Worm (Caenorhabditis elegans) whole organism, L4 larva: ENCODE measurements around the gene str-113.
A peak's percentile ranks its signal among the peaks of the same experiment; 100 is the strongest.

Source experiments
- F10B5.3 ChIP-seq: sonication (generic microtip); optimal IDR thresholded peaks from 2 replicates; lab custom pipeline; 2016; ENCODE audit warnings: mild to moderate bottlenecking, missing genetic modification characterization, missing compliant biosample characterization
- F26F4.8 ChIP-seq: fragments of 200-800 bp; sonication (Bioruptor generic); conservative IDR thresholded peaks from 2 replicates; pipeline ENCODE4 v1.3.6; 2022; ENCODE audit warnings: missing genetic modification characterization, missing compliant biosample characterization
- F44E2.7 ChIP-seq: fragments of 200-800 bp; sonication (Bioruptor generic); IDR thresholded peaks from 2 replicates; pipeline ENCODE4 v2.1.2; 2022; ENCODE audit warnings: missing genetic modification characterization, missing compliant biosample characterization
- R02D3.7 ChIP-seq: fragments of 150-350 bp; sonication (generic microtip); optimal IDR thresholded peaks from 3 replicates; lab custom pipeline; 2014; ENCODE audit warnings: missing biosample characterization, missing genetic modification characterization
- T20F7.1 ChIP-seq: fragments of 200-800 bp; sonication (Bioruptor generic); optimal IDR thresholded peaks from 2 replicates; lab custom pipeline; 2018; ENCODE audit warnings: mild to moderate bottlenecking, missing genetic modification characterization, missing compliant biosample characterization
- Y48G9A.11 ChIP-seq: fragments of 200-800 bp; sonication (Bioruptor generic); IDR thresholded peaks from 2 replicates; pipeline ENCODE4 v1.3.6; 2022; ENCODE audit warnings: missing genetic modification reagents, missing genetic modification characterization, missing compliant biosample characterization
- Y5F2A.4 ChIP-seq: fragments of 200-800 bp; sonication (Bioruptor generic); optimal IDR thresholded peaks from 2 replicates; lab custom pipeline; 2018; ENCODE audit warnings: mild to moderate bottlenecking, missing genetic modification characterization, missing compliant biosample characterization
- Y75B8A.6 ChIP-seq: fragments of 200-800 bp; sonication (Bioruptor generic); IDR thresholded peaks from 2 replicates; pipeline ENCODE4 v1.3.6; 2022; ENCODE audit warnings: missing genetic modification reagents, missing genetic modification characterization, missing compliant biosample characterization
- ama-1 ChIP-seq: fragments of 150-350 bp; optimal IDR thresholded peaks from 2 replicates; lab custom pipeline; 2014; ENCODE audit warnings: inconsistent platforms, mixed read lengths
- arid-1 ChIP-seq: fragments of 200-800 bp; sonication (Bioruptor generic); conservative IDR thresholded peaks from 2 replicates; pipeline ENCODE4 v1.3.6; 2022; ENCODE audit warnings: missing genetic modification reagents, missing genetic modification characterization, missing compliant biosample characterization
- attf-4 ChIP-seq: sonication (generic microtip); optimal IDR thresholded peaks from 3 replicates; lab custom pipeline; 2017; ENCODE audit warnings: missing biosample characterization, missing genetic modification characterization
- ceh-44 ChIP-seq: fragments of 200-800 bp; sonication (Bioruptor generic); IDR thresholded peaks from 2 replicates; pipeline ENCODE4 v1.3.6; 2022; ENCODE audit warnings: missing genetic modification reagents, missing genetic modification characterization, missing compliant biosample characterization
- ceh-62 ChIP-seq: sonication (generic microtip); optimal IDR thresholded peaks from 2 replicates; lab custom pipeline; 2017; ENCODE audit warnings: missing biosample characterization, missing genetic modification characterization
- ceh-82 ChIP-seq: sonication (generic microtip); optimal IDR thresholded peaks from 2 replicates; lab custom pipeline; 2017; ENCODE audit warnings: missing biosample characterization, missing genetic modification characterization
- cey-2 ChIP-seq: sonication (generic microtip); optimal IDR thresholded peaks from 3 replicates; lab custom pipeline; 2017; ENCODE audit warnings: missing genetic modification characterization, mild to moderate bottlenecking, missing compliant biosample characterization, antibody characterized with exemption, borderline replicate concordance; ENCODE audit not compliant: insufficient read depth
- daf-19 ChIP-seq: fragments of 200-800 bp; sonication (Bioruptor generic); conservative IDR thresholded peaks from 2 replicates; pipeline ENCODE4 v1.3.6; 2022; ENCODE audit warnings: missing genetic modification characterization, missing compliant biosample characterization
- daf-8 ChIP-seq: fragments of 200-800 bp; sonication (Bioruptor generic); IDR thresholded peaks from 2 replicates; pipeline ENCODE4 v1.3.6; 2022; ENCODE audit warnings: missing genetic modification characterization, missing compliant biosample characterization
- duxl-1 ChIP-seq: sonication (generic microtip); optimal IDR thresholded peaks from 2 replicates; lab custom pipeline; 2016; ENCODE audit warnings: mild to moderate bottlenecking, missing genetic modification characterization, moderate library complexity, missing compliant biosample characterization; ENCODE audit not compliant: poor library complexity
- dve-1 ChIP-seq: sonication (generic microtip); optimal IDR thresholded peaks from 2 replicates; lab custom pipeline; 2017; ENCODE audit warnings: antibody characterized with exemption, mild to moderate bottlenecking, missing genetic modification characterization, missing compliant biosample characterization; ENCODE audit not compliant: insufficient read depth
- fos-1 ChIP-seq: fragments of 150-350 bp; optimal IDR thresholded peaks from 2 replicates; lab custom pipeline; 2014; ENCODE audit warnings: missing biosample characterization, missing genetic modification characterization
- hif-1 ChIP-seq, 2 experiments: sonication (generic microtip); optimal IDR thresholded peaks; 2 replicates each; lab custom pipeline; 2016 to 2017; ENCODE audit warnings: missing compliant biosample characterization in 2 of 2, missing genetic modification characterization in 2 of 2, missing genetic modification reagents in 2 of 2, missing genotype in 2 of 2, mild to moderate bottlenecking in 1 of 2
- jun-1 ChIP-seq: fragments of 150-350 bp; optimal IDR thresholded peaks from 2 replicates; lab custom pipeline; 2014; ENCODE audit warnings: missing biosample characterization, missing genetic modification reagents, missing genetic modification characterization
- lin-1 ChIP-seq: fragments of 200-800 bp; sonication (Bioruptor generic); IDR thresholded peaks from 2 replicates; pipeline ENCODE4 v1.3.6; 2022; ENCODE audit warnings: missing genetic modification reagents, missing genetic modification characterization, missing compliant biosample characterization
- lin-13 ChIP-seq: fragments of 150-350 bp; optimal IDR thresholded peaks from 2 replicates; lab custom pipeline; 2014; ENCODE audit warnings: missing biosample characterization, missing genetic modification reagents, missing genetic modification characterization
- lin-15B ChIP-seq: fragments of 150-350 bp; sonication (generic microtip); optimal IDR thresholded peaks from 3 replicates; lab custom pipeline; 2014; ENCODE audit warnings: missing biosample characterization, missing genetic modification characterization
- lin-29 ChIP-seq: fragments of 200-800 bp; sonication (Bioruptor generic); IDR thresholded peaks from 2 replicates; pipeline ENCODE4 v1.3.6; 2022; ENCODE audit warnings: missing genetic modification reagents, missing genetic modification characterization, missing compliant biosample characterization
- lir-3 ChIP-seq: sonication (generic microtip); optimal IDR thresholded peaks from 2 replicates; lab custom pipeline; 2016; ENCODE audit warnings: mild to moderate bottlenecking, missing genetic modification characterization, missing compliant biosample characterization
- lsy-2 ChIP-seq, 2 experiments: fragments of 150-350 bp in 1 of 2; sonication (generic microtip) in 1 of 2; optimal IDR thresholded peaks; 2 replicates each; lab custom pipeline; 2014 to 2017; ENCODE audit warnings: missing biosample characterization in 2 of 2, missing genetic modification characterization in 2 of 2
- madf-5 ChIP-seq, 2 experiments: fragments of 200-800 bp; sonication (Bioruptor generic); IDR thresholded peaks; 2 replicates each; pipeline ENCODE4 v1.3.6; 2022; ENCODE audit warnings: missing compliant biosample characterization in 2 of 2, missing genetic modification characterization in 2 of 2
- mdl-1 ChIP-seq, 2 experiments: fragments of 150-350 bp in 1 of 2; sonication (generic microtip) in 1 of 2; optimal IDR thresholded peaks; 2 replicates each; lab custom pipeline; 2014 to 2017; ENCODE audit warnings: missing biosample characterization in 2 of 2, missing genetic modification characterization in 2 of 2
- mep-1 ChIP-seq: fragments of 150-350 bp; sonication (generic microtip); optimal IDR thresholded peaks from 3 replicates; lab custom pipeline; 2014; ENCODE audit warnings: missing biosample characterization, missing genetic modification characterization
- mxl-2 ChIP-seq: fragments of 200-800 bp; sonication (Bioruptor generic); conservative IDR thresholded peaks from 2 replicates; pipeline ENCODE4 v1.3.6; 2022; ENCODE audit warnings: missing genetic modification reagents, missing genetic modification characterization, missing compliant biosample characterization
- nhr-237 ChIP-seq: sonication (generic microtip); optimal IDR thresholded peaks from 2 replicates; lab custom pipeline; 2017; ENCODE audit warnings: missing biosample characterization, missing genetic modification characterization
- nhr-25 ChIP-seq: sonication (generic microtip); optimal IDR thresholded peaks from 2 replicates; lab custom pipeline; 2017; ENCODE audit warnings: missing genetic modification characterization, mild to moderate bottlenecking, missing compliant biosample characterization, antibody characterized with exemption, moderate library complexity, borderline replicate concordance; ENCODE audit not compliant: insufficient read depth
- nhr-48 ChIP-seq: sonication (generic microtip); optimal IDR thresholded peaks from 2 replicates; lab custom pipeline; 2016; ENCODE audit warnings: mild to moderate bottlenecking, missing genetic modification characterization, missing compliant biosample characterization
- nhr-76 ChIP-seq: fragments of 150-350 bp; optimal IDR thresholded peaks from 2 replicates; lab custom pipeline; 2014; ENCODE audit warnings: missing biosample characterization, missing genetic modification characterization
- pha-4 ChIP-seq, 2 experiments: fragments of 150-350 bp in 1 of 2; fragments of 200-800 bp in 1 of 2; sonication (Bioruptor generic) in 1 of 2; IDR thresholded peaks in 1 of 2; optimal IDR thresholded peaks in 1 of 2; 2 replicates each; pipeline versions ENCODE4 v1.3.6 to Lab custom; 2014 to 2022; ENCODE audit warnings: missing genetic modification characterization in 2 of 2, missing genetic modification reagents in 2 of 2, missing biosample characterization in 1 of 2, missing compliant biosample characterization in 1 of 2
- pqm-1 ChIP-seq: sonication (generic microtip); optimal IDR thresholded peaks from 2 replicates; lab custom pipeline; 2017; ENCODE audit warnings: missing biosample characterization, missing genetic modification characterization
- saeg-2 ChIP-seq: fragments of 200-800 bp; sonication (Bioruptor generic); IDR thresholded peaks from 2 replicates; pipeline ENCODE4 v1.3.6; 2022; ENCODE audit warnings: missing genetic modification reagents, missing genetic modification characterization, missing compliant biosample characterization
- sdz-12 ChIP-seq: fragments of 200-800 bp; sonication (Bioruptor generic); optimal IDR thresholded peaks from 2 replicates; lab custom pipeline; 2018; ENCODE audit warnings: mild to moderate bottlenecking, missing genetic modification characterization, missing compliant biosample characterization
- set-16 ChIP-seq: fragments of 200-800 bp; sonication (Bioruptor generic); IDR thresholded peaks from 2 replicates; pipeline ENCODE4 v1.3.6; 2022; ENCODE audit warnings: missing genetic modification reagents, missing genetic modification characterization, missing compliant biosample characterization
- skn-1 ChIP-seq: fragments of 150-350 bp; optimal IDR thresholded peaks from 2 replicates; lab custom pipeline; 2014; ENCODE audit warnings: missing biosample characterization, missing genetic modification characterization
- snpc-1.2 ChIP-seq: fragments of 200-800 bp; sonication (Bioruptor generic); IDR thresholded peaks from 2 replicates; pipeline ENCODE4 v1.3.6; 2022; ENCODE audit warnings: missing genetic modification reagents, missing genetic modification characterization, missing compliant biosample characterization
- tag-97 ChIP-seq: fragments of 200-800 bp; sonication (Bioruptor generic); IDR thresholded peaks from 2 replicates; pipeline ENCODE4 v1.3.6; 2022; ENCODE audit warnings: missing genetic modification characterization, missing compliant biosample characterization
- tra-1 ChIP-seq: fragments of 200-800 bp; sonication (Bioruptor generic); IDR thresholded peaks from 2 replicates; pipeline ENCODE4 v1.3.6; 2022; ENCODE audit warnings: missing genetic modification reagents, missing genetic modification characterization, missing compliant biosample characterization
- unc-62 ChIP-seq, 3 experiments: fragments of 150-350 bp in 1 of 3; sonication (generic microtip); optimal IDR thresholded peaks in 2 of 3; peaks in 1 of 3; 1 replicate in 1 of 3; 2 replicates in 2 of 3; lab custom pipeline; 2014 to 2017; ENCODE audit warnings: missing biosample characterization in 3 of 3, missing genetic modification characterization in 3 of 3, missing genetic modification reagents in 3 of 3, missing genotype in 1 of 3
- vab-7 ChIP-seq: fragments of 200-800 bp; sonication (Bioruptor generic); IDR thresholded peaks from 2 replicates; pipeline ENCODE4 v1.3.6; 2022; ENCODE audit warnings: missing genetic modification reagents, missing genetic modification characterization, missing compliant biosample characterization
- zag-1 ChIP-seq: fragments of 150-350 bp; optimal IDR thresholded peaks from 2 replicates; lab custom pipeline; 2014; ENCODE audit warnings: missing biosample characterization, missing genetic modification characterization
- zip-2 ChIP-seq: fragments of 150-350 bp; optimal IDR thresholded peaks from 2 replicates; lab custom pipeline; 2014; ENCODE audit warnings: missing biosample characterization, missing genetic modification characterization
- ztf-7 ChIP-seq: fragments of 150-350 bp; optimal IDR thresholded peaks from 2 replicates; lab custom pipeline; 2014; ENCODE audit warnings: missing biosample characterization, missing genetic modification characterization

The str-113 gene

ce11 chrV:3703888-3704287, 37.1 kb upstream of the str-113 start (continued):
- no peak for TF ChIP-seq lir-3 (tag; lab: Kevin White, UChicago)
- peak in 1 of 2 experiments; percentile 50 for TF ChIP-seq hif-1 (tag; optimal IDR thresholded peaks at IDR 0.05; lab: Kevin White, UChicago)
- no peak for TF ChIP-seq T20F7.1
- TF ChIP-seq snpc-1.2 (GFP tag; lab: Robert Waterston, UW), result no peak
- TF ChIP-seq lin-15B (tag; lab: Kevin White, UChicago), result no peak
- no peak for TF ChIP-seq R02D3.7
- TF ChIP-seq arid-1 (GFP tag; lab: Robert Waterston, UW), result no peak
- TF ChIP-seq lin-13 (GFP tag; lab: Kevin White, UChicago), result no peak
- peak; percentile 67 for TF ChIP-seq dve-1 (tag; lab: Kevin White, UChicago)
- TF ChIP-seq ama-1 (lab: Kevin White, UChicago), result no peak
- TF ChIP-seq nhr-237 (tag; lab: Kevin White, UChicago), result no peak
- TF ChIP-seq pqm-1 (tag; lab: Kevin White, UChicago), result no peak
- TF ChIP-seq pha-4 (GFP tag; IDR thresholded peaks at IDR 0.05; lab: Robert Waterston, UW), result peak; percentile 68; the same call in 1 of the 2 replicates
- TF ChIP-seq pha-4 (tag; optimal IDR thresholded peaks at IDR 0.05; lab: Kevin White, UChicago), result no peak
- TF ChIP-seq Y5F2A.4 (GFP tag; lab: Kevin White, UChicago), result no peak
- no peak for TF ChIP-seq Y75B8A.6 (GFP tag; lab: Robert Waterston, UW)
- no peak for TF ChIP-seq daf-19
- no peak for TF ChIP-seq lin-1 (GFP tag; lab: Robert Waterston, UW)
- peak; percentile 70 for TF ChIP-seq mep-1 (tag; lab: Kevin White, UChicago)
- no peak for TF ChIP-seq zag-1 (tag; lab: Kevin White, UChicago)
- no peak for TF ChIP-seq daf-8 (GFP tag; lab: Robert Waterston, UW)
- TF ChIP-seq F44E2.7 (GFP tag; lab: Robert Waterston, UW), result no peak
- TF ChIP-seq nhr-25, result no peak
- TF ChIP-seq F26F4.8 (GFP tag; lab: Robert Waterston, UW), result no peak
- TF ChIP-seq zip-2, result no peak
- no peak for TF ChIP-seq lin-29 (GFP tag; lab: Robert Waterston, UW)
- TF ChIP-seq vab-7, result no peak
- no peak for TF ChIP-seq sdz-12 (GFP tag; lab: Kevin White, UChicago)
- TF ChIP-seq Y48G9A.11 (GFP tag; lab: Robert Waterston, UW), result no peak
- TF ChIP-seq fos-1, result no peak
- TF ChIP-seq nhr-48 (tag; lab: Kevin White, UChicago), result peak; percentile 49
- peak in 1 of 2 experiments; percentile 47 for TF ChIP-seq unc-62 (GFP tag; optimal IDR thresholded peaks at IDR 0.05 in 1 of 2; lab: Kevin White, UChicago)
- TF ChIP-seq unc-62 (tag; optimal IDR thresholded peaks at IDR 0.05; lab: Kevin White, UChicago), result no peak
- TF ChIP-seq skn-1, result no peak
- no peak for TF ChIP-seq nhr-76
- 0 out of 2 replicates have a peak, but pooled peaks have one; percentile 21 for TF ChIP-seq tra-1 (GFP tag; lab: Robert Waterston, UW)
- TF ChIP-seq attf-4 (tag; lab: Kevin White, UChicago), result no peak
- no peak for TF ChIP-seq ceh-44 (GFP tag; lab: Robert Waterston, UW)
- TF ChIP-seq mdl-1 (tag; optimal IDR thresholded peaks at IDR 0.05; lab: Kevin White, UChicago), result peak; percentile 18 to 20
- TF ChIP-seq lsy-2 (tag; optimal IDR thresholded peaks at IDR 0.05; lab: Kevin White, UChicago), result peak in 1 of 2 experiments; percentile 66
- no peak for TF ChIP-seq tag-97 (GFP tag; lab: Robert Waterston, UW)
- TF ChIP-seq ceh-62, result no peak
- no peak for TF ChIP-seq madf-5 (GFP tag; IDR thresholded peaks at IDR 0.05; lab: Robert Waterston, UW)
- peak; percentile 41 for TF ChIP-seq duxl-1 (tag; lab: Kevin White, UChicago)
- peak; percentile 14 for TF ChIP-seq jun-1 (tag; lab: Kevin White, UChicago)
- TF ChIP-seq set-16 (GFP tag; lab: Robert Waterston, UW), result 0 out of 2 replicates have a peak, but pooled peaks have one; percentile 49
- no peak for TF ChIP-seq ztf-7 (tag; lab: Kevin White, UChicago)
- no peak for TF ChIP-seq cey-2 (tag; lab: Kevin White, UChicago)
- no peak for TF ChIP-seq ceh-82 (tag; lab: Kevin White, UChicago)
- no peak for TF ChIP-seq F10B5.3
- no peak for TF ChIP-seq mxl-2
- TF ChIP-seq saeg-2 (GFP tag; lab: Robert Waterston, UW), result no peak
